Worm (Caenorhabditis elegans) whole organism, young adult: ENCODE results near the gene C46G7.5.

Source experiments
- C17E4.6 ChIP-seq: fragments of 200-800 bp; sonication (Bioruptor generic); IDR thresholded peaks from 2 replicates; pipeline ENCODE4 v1.3.6; 2022; ENCODE audit warnings: missing genetic modification reagents, missing genetic modification characterization, missing compliant biosample characterization
- F22D6.2 ChIP-seq: sonication (generic microtip); optimal IDR thresholded peaks from 2 replicates; lab custom pipeline; 2016; ENCODE audit warnings: mild to moderate bottlenecking, missing genetic modification characterization, missing compliant biosample characterization
- F52B5.7 ChIP-seq: sonication (generic microtip); optimal IDR thresholded peaks from 2 replicates; lab custom pipeline; 2016; ENCODE audit warnings: mild to moderate bottlenecking, missing genetic modification characterization, missing compliant biosample characterization
- aptf-3 ChIP-seq: fragments of 200-800 bp; sonication (Bioruptor generic); IDR thresholded peaks from 2 replicates; pipeline ENCODE4 v1.3.6; 2022; ENCODE audit warnings: missing genetic modification characterization, missing compliant biosample characterization
- ceh-100 ChIP-seq: fragments of 200-800 bp; sonication (Bioruptor generic); IDR thresholded peaks from 2 replicates; pipeline ENCODE4 v1.3.6; 2022; ENCODE audit warnings: missing genetic modification reagents, missing genetic modification characterization, missing compliant biosample characterization
- ceh-91 ChIP-seq: fragments of 200-800 bp; sonication (Bioruptor generic); IDR thresholded peaks from 2 replicates; pipeline ENCODE4 v1.3.6; 2022; ENCODE audit warnings: missing genetic modification reagents, missing genetic modification characterization, missing compliant biosample characterization
- dpl-1 ChIP-seq: fragments of 150-350 bp; optimal IDR thresholded peaks from 2 replicates; lab custom pipeline; 2014; ENCODE audit warnings: missing biosample characterization, missing genetic modification reagents, missing genetic modification characterization
- efl-1 ChIP-seq: fragments of 150-350 bp; optimal IDR thresholded peaks from 2 replicates; lab custom pipeline; 2014; ENCODE audit warnings: missing biosample characterization, missing genetic modification reagents, missing genetic modification characterization
- mxl-1 ChIP-seq: sonication (generic microtip); optimal IDR thresholded peaks from 2 replicates; lab custom pipeline; 2016; ENCODE audit warnings: missing genetic modification characterization, missing compliant biosample characterization
- pha-4 ChIP-seq: fragments of 150-350 bp; sonication (generic microtip); optimal IDR thresholded peaks from 2 replicates; lab custom pipeline; 2014; ENCODE audit warnings: missing biosample characterization, missing genetic modification reagents, missing genetic modification characterization
- rcor-1 ChIP-seq: fragments of 200-800 bp; sonication (Bioruptor generic); IDR thresholded peaks from 2 replicates; pipeline ENCODE4 v1.3.6; 2022; ENCODE audit warnings: missing genetic modification reagents, missing genetic modification characterization, missing compliant biosample characterization
- unc-130 ChIP-seq: sonication (generic microtip); optimal IDR thresholded peaks from 2 replicates; lab custom pipeline; 2016; ENCODE audit warnings: missing genetic modification reagents, missing genetic modification characterization, missing compliant biosample characterization
- unc-62 ChIP-seq: fragments of 150-350 bp; optimal IDR thresholded peaks from 2 replicates; lab custom pipeline; 2014; ENCODE audit warnings: missing biosample characterization, missing genetic modification reagents, missing genetic modification characterization
- zim-3 ChIP-seq: sonication (generic microtip); optimal IDR thresholded peaks from 2 replicates; lab custom pipeline; 2017; ENCODE audit warnings: mild to moderate bottlenecking, missing genetic modification characterization, moderate library complexity, missing compliant biosample characterization

ce11 chrIV:6060912-6061311 is 49.5 kb upstream of the C46G7.5 start:
- TF ChIP-seq ceh-100 (GFP tag; lab: Robert Waterston, UW) (no peak), C17E4.6 (no peak), efl-1 (GFP tag; lab: Kevin White, UChicago) (no peak), F22D6.2 (tag; lab: Kevin White, UChicago) (no peak), unc-130 (no peak), unc-62 (GFP tag; lab: Kevin White, UChicago) (no peak), mxl-1 (tag; lab: Kevin White, UChicago) (no peak), ceh-91 (no peak), zim-3 (tag; lab: Kevin White, UChicago) (no peak), dpl-1 (GFP tag; lab: Kevin White, UChicago) (no peak), aptf-3 (no peak), pha-4 (tag; lab: Kevin White, UChicago) (no peak), F52B5.7 (tag; lab: Kevin White, UChicago) (no peak), rcor-1 (GFP tag; lab: Robert Waterston, UW) (no peak)
